Worm (Caenorhabditis elegans) whole organism, L1 larva: ENCODE measurements around the gene W05E10.5.

Experiments used
- elt-3 ChIP-seq, 6 experiments: fragments of 150-350 bp in 1 of 6; sonication (generic microtip); optimal IDR thresholded peaks; 2 replicates each; lab custom pipeline; 2017 to 2018; ENCODE audit warnings: missing biosample characterization in 6 of 6, missing genetic modification characterization in 6 of 6, inconsistent platforms in 1 of 6
- fos-1 ChIP-seq: fragments of 150-350 bp; optimal IDR thresholded peaks from 2 replicates; lab custom pipeline; 2014; ENCODE audit warnings: missing biosample characterization, missing genetic modification characterization
- nhr-12 ChIP-seq: sonication (generic microtip); optimal IDR thresholded peaks from 2 replicates; lab custom pipeline; 2017; ENCODE audit warnings: missing biosample characterization, missing genetic modification characterization
- nhr-90 ChIP-seq: sonication (generic microtip); optimal IDR thresholded peaks from 2 replicates; lab custom pipeline; 2016; ENCODE audit warnings: mild to moderate bottlenecking, missing genetic modification characterization, missing compliant biosample characterization; ENCODE audit not compliant: poor library complexity
- pqm-1 ChIP-seq: sonication (generic microtip); optimal IDR thresholded peaks from 3 replicates; lab custom pipeline; 2017; ENCODE audit warnings: missing biosample characterization, missing genetic modification characterization
- snpc-4 ChIP-seq: fragments of 150-350 bp; optimal IDR thresholded peaks from 2 replicates; lab custom pipeline; 2014; ENCODE audit warnings: missing biosample characterization, missing genetic modification characterization
- sup-37 ChIP-seq: fragments of 200-800 bp; sonication (Bioruptor generic); optimal IDR thresholded peaks from 2 replicates; lab custom pipeline; 2018; ENCODE audit warnings: mild to moderate bottlenecking, missing genetic modification characterization, missing compliant biosample characterization

- TF ChIP-seq nhr-90 (tag; lab: Kevin White, UChicago) = no peak
- TF ChIP-seq nhr-12 (tag; lab: Kevin White, UChicago) = no peak
- no peak for TF ChIP-seq snpc-4 (tag; lab: Kevin White, UChicago)
- no peak for TF ChIP-seq elt-3 (tag; optimal IDR thresholded peaks at IDR 0.05; lab: Kevin White, UChicago)
- no peak for TF ChIP-seq fos-1 (tag; lab: Kevin White, UChicago)
- no peak for TF ChIP-seq pqm-1 (tag; lab: Kevin White, UChicago)
- TF ChIP-seq sup-37 (GFP tag; lab: Kevin White, UChicago) = no peak
Observed at ce11 chrV:11695597-11695996, at the start of gene W05E10.5.
